Worm (Caenorhabditis elegans): Measurements from ENCODE around the gene Y54F10BM.23.

Y54F10BM.23 gene

ce11 chrIII:2279457-2279856, at the start of gene Y54F10BM.23:
Gene Y54F10BM.23, minus strand, starts transcription at chrIII:2279557.
- no peak for TF ChIP-seq ets-7 (tag; optimal IDR thresholded peaks at IDR 0.05)
- no peak for TF ChIP-seq flt-1 (GFP tag; IDR thresholded peaks at IDR 0.05)
- no peak for TF ChIP-seq tbx-11 (GFP tag; IDR thresholded peaks at IDR 0.05)
- no peak for TF ChIP-seq F13C5.2 (tag; optimal IDR thresholded peaks at IDR 0.05)
- no peak for TF ChIP-seq tra-4 (tag; optimal IDR thresholded peaks at IDR 0.05)
- TF ChIP-seq hmbx-1 (tag; optimal IDR thresholded peaks at IDR 0.05): no peak

ce11 chrIII:2328612-2329011, 49.3 kb upstream of the Y54F10BM.23 start:
- TF ChIP-seq pes-1 (GFP tag; IDR thresholded peaks at IDR 0.05) (no peak), tbx-37 (GFP tag; conservative IDR thresholded peaks at IDR 0.05) (no peak), ceh-13 (GFP tag; optimal IDR thresholded peaks at IDR 0.05) (no peak), hmbx-1 (tag; optimal IDR thresholded peaks at IDR 0.05) (no peak)

- TF ChIP-seq flt-1 (GFP tag; IDR thresholded peaks at IDR 0.05): no peak
- TF ChIP-seq scrt-1 (GFP tag; IDR thresholded peaks at IDR 0.05): no peak
- no peak for TF ChIP-seq hnd-1 (tag; optimal IDR thresholded peaks at IDR 0.05)
- no peak for TF ChIP-seq B0310.2 (tag; optimal IDR thresholded peaks at IDR 0.05)
- no peak for TF ChIP-seq ceh-36 (tag; optimal IDR thresholded peaks at IDR 0.05)
- TF ChIP-seq F13C5.2 (tag; optimal IDR thresholded peaks at IDR 0.05): no peak
- TF ChIP-seq sea-1 (GFP tag; conservative IDR thresholded peaks at IDR 0.05): no peak
- no peak for TF ChIP-seq ets-7 (tag; optimal IDR thresholded peaks at IDR 0.05)
- no peak for TF ChIP-seq pes-1 (GFP tag; IDR thresholded peaks at IDR 0.05)
- no peak for TF ChIP-seq tbx-37 (GFP tag; conservative IDR thresholded peaks at IDR 0.05)
- TF ChIP-seq aly-1 (tag; optimal IDR thresholded peaks at IDR 0.05): no peak
- no peak for TF ChIP-seq hmg-4 (GFP tag; optimal IDR thresholded peaks at IDR 0.05)
- no peak for TF ChIP-seq ama-1 (optimal IDR thresholded peaks at IDR 0.05)
These were observed 45.3 kb upstream of the Y54F10BM.23 start for ce11 chrIII:2324703-2325102.

DNA sequence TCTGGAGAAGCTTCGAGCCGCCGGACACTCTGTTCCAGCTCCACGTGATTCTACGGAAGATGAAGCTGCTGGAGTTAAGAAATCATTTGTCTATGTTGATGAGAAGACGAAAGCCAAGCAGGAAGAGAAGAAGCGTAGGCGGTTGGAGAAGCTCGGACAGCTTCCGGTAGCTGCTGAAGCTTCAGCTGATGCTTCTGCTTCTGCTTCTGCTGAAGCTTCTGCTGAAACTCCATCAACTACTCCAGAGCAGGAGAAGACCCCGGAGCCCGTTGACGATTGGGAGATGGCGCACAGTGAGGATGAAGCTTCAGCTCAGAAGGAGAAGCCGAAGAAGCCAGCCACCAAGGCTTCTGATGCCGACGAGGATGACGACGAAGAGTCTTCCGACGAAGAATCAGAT, 37.1 kb upstream of the Y54F10BM.23 start:
- TF ChIP-seq hmbx-1 (tag; optimal IDR thresholded peaks at IDR 0.05): no peak
- TF ChIP-seq flt-1 (GFP tag; IDR thresholded peaks at IDR 0.05): no peak
- TF ChIP-seq ets-7 (tag; optimal IDR thresholded peaks at IDR 0.05): no peak
- TF ChIP-seq tbx-37 (GFP tag; conservative IDR thresholded peaks at IDR 0.05): no peak
- no peak for TF ChIP-seq ama-1 (optimal IDR thresholded peaks at IDR 0.05)
- TF ChIP-seq hnd-1 (tag; optimal IDR thresholded peaks at IDR 0.05): no peak
- TF ChIP-seq B0310.2 (tag; optimal IDR thresholded peaks at IDR 0.05): no peak
- TF ChIP-seq scrt-1 (GFP tag; IDR thresholded peaks at IDR 0.05): no peak
- TF ChIP-seq tbx-11 (GFP tag; IDR thresholded peaks at IDR 0.05): no peak
- TF ChIP-seq ceh-13 (GFP tag; optimal IDR thresholded peaks at IDR 0.05): no peak
- no peak for TF ChIP-seq aly-1 (tag; optimal IDR thresholded peaks at IDR 0.05)
- TF ChIP-seq sea-1 (GFP tag; conservative IDR thresholded peaks at IDR 0.05): no peak
- TF ChIP-seq tra-4 (tag; optimal IDR thresholded peaks at IDR 0.05): no peak
- TF ChIP-seq hmg-4 (GFP tag; optimal IDR thresholded peaks at IDR 0.05): no peak
- TF ChIP-seq ceh-36 (tag; optimal IDR thresholded peaks at IDR 0.05): no peak
- TF ChIP-seq pes-1 (GFP tag; IDR thresholded peaks at IDR 0.05): no peak
- TF ChIP-seq F13C5.2 (tag; optimal IDR thresholded peaks at IDR 0.05): no peak

DNA sequence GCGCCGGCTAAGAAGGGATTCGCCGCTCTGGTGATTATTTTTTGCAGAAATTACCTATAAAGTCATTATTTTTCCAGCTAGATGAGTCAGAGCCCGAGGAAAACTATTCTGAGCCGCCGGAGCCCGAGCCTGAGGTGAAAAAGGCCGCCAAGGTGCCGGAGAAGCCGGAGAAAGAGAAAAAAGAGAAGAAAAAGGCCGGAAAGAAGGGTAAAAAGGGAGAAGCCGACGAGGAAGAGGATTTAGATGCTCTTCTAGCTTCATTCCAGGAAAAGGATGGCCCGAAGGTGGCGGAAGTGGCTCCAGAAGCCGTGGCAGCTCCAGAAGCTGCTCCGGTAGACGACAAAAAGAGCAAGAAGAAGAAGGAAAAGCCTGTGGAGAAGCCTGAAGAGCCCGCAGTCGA, 35.3 kb upstream of the Y54F10BM.23 start:
- TF ChIP-seq aly-1 (tag; optimal IDR thresholded peaks at IDR 0.05) (peak; percentile 24), tbx-11 (GFP tag; IDR thresholded peaks at IDR 0.05) (no peak), ama-1 (optimal IDR thresholded peaks at IDR 0.05) (no peak), tbx-37 (GFP tag; conservative IDR thresholded peaks at IDR 0.05) (no peak), hnd-1 (tag; optimal IDR thresholded peaks at IDR 0.05) (peak; percentile 4), ceh-36 (tag; optimal IDR thresholded peaks at IDR 0.05) (no peak), hmg-4 (GFP tag; optimal IDR thresholded peaks at IDR 0.05) (no peak)

DNA sequence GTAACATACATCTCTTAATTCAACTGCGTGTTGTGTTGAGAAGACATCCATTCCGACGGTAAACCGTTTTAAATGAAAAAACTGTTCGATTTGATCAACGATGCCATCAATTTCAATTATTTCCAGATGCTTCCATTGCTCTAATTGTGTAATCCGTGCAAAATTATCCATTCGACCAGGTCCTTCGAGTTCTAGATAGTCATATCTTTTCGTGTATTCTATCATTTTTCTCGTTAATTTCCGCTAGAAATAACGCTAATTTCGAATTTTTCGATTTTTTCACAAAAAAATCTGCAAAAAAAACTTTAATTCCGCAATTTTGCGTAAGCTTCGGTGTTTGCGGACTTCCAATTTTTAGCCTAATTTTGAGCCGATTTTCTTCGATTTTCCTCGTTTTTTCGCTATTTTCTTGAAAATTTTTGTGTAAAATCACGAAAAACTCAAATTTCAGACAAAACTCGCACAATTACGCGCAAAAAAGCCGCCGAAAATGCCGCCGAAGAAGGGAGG, 34.7 kb upstream of the Y54F10BM.23 start, which contains the start of the genes fbxa-66 and iffb-1:
TSS of gene fbxa-66 (minus strand) at position 51 of the 510 bp plus-strand sequence.
TSS of gene iffb-1 (plus strand) at position 452 of the 510 bp plus-strand sequence.
- TF ChIP-seq pes-1 (GFP tag; IDR thresholded peaks at IDR 0.05) (no peak), flt-1 (GFP tag; IDR thresholded peaks at IDR 0.05) (no peak), hmbx-1 (tag; optimal IDR thresholded peaks at IDR 0.05) (no peak), tbx-37 (GFP tag; conservative IDR thresholded peaks at IDR 0.05) (no peak), B0310.2 (tag; optimal IDR thresholded peaks at IDR 0.05) (no peak), aly-1 (tag; optimal IDR thresholded peaks at IDR 0.05) (no peak), F13C5.2 (tag; optimal IDR thresholded peaks at IDR 0.05) (no peak), ets-7 (tag; optimal IDR thresholded peaks at IDR 0.05) (no peak)

ce11 chrIII:2310996-2311395, 31.6 kb upstream of the Y54F10BM.23 start:
- TF ChIP-seq ama-1 (optimal IDR thresholded peaks at IDR 0.05) (no peak), hmg-4 (GFP tag; optimal IDR thresholded peaks at IDR 0.05) (no peak), ceh-36 (tag; optimal IDR thresholded peaks at IDR 0.05) (no peak), tbx-11 (GFP tag; IDR thresholded peaks at IDR 0.05) (no peak), flt-1 (GFP tag; IDR thresholded peaks at IDR 0.05) (no peak), pes-1 (GFP tag; IDR thresholded peaks at IDR 0.05) (no peak), F13C5.2 (tag; optimal IDR thresholded peaks at IDR 0.05) (no peak), scrt-1 (GFP tag; IDR thresholded peaks at IDR 0.05) (no peak), hmbx-1 (tag; optimal IDR thresholded peaks at IDR 0.05) (no peak), aly-1 (tag; optimal IDR thresholded peaks at IDR 0.05) (no peak), tra-4 (tag; optimal IDR thresholded peaks at IDR 0.05) (no peak)

DNA sequence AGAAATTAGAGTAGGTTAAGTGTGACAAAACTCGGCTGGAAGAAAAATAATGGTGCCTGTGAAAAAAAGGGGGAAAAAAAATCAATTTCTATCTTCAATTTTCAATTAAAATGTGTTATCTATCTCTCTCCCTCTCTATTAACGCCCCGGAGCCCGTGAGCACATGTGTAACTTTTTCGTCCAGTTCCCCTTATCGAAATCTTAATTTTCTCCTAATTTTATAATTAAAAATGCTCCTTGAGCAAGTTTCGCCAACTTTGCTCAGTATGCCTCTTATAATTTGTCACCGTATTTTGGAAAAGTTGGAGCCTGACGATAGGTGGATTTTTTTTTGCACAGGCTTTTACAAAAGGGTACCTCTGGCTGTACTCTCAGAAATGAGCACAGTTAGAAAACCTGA, 28.7 kb upstream of the Y54F10BM.23 start, which contains the start of the genes fbxa-1 and Y54F10BM.20:
TSS of gene fbxa-1 (minus strand) at position 101 of the 400 bp plus-strand sequence.
TSS of gene Y54F10BM.20 (plus strand) at position 231 of the 400 bp plus-strand sequence.
- TF ChIP-seq ceh-13 (GFP tag; optimal IDR thresholded peaks at IDR 0.05) (no peak), pes-1 (GFP tag; IDR thresholded peaks at IDR 0.05) (no peak), B0310.2 (tag; optimal IDR thresholded peaks at IDR 0.05) (no peak), ceh-36 (tag; optimal IDR thresholded peaks at IDR 0.05) (no peak), tbx-11 (GFP tag; IDR thresholded peaks at IDR 0.05) (no peak), F13C5.2 (tag; optimal IDR thresholded peaks at IDR 0.05) (no peak), tbx-37 (GFP tag; conservative IDR thresholded peaks at IDR 0.05) (no peak), ets-7 (tag; optimal IDR thresholded peaks at IDR 0.05) (no peak), hmbx-1 (tag; optimal IDR thresholded peaks at IDR 0.05) (no peak), flt-1 (GFP tag; IDR thresholded peaks at IDR 0.05) (no peak), tra-4 (tag; optimal IDR thresholded peaks at IDR 0.05) (no peak), scrt-1 (GFP tag; IDR thresholded peaks at IDR 0.05) (no peak), hmg-4 (GFP tag; optimal IDR thresholded peaks at IDR 0.05) (no peak), ama-1 (optimal IDR thresholded peaks at IDR 0.05) (no peak), hnd-1 (tag; optimal IDR thresholded peaks at IDR 0.05) (no peak), aly-1 (tag; optimal IDR thresholded peaks at IDR 0.05) (no peak), sea-1 (GFP tag; conservative IDR thresholded peaks at IDR 0.05) (no peak)

Data from whole organism, early embryonic.